Fruit fly (Drosophila melanogaster) whole organism, embryonic: ENCODE data around the gene Kdm2.

Experiments used
- Atf-2 ChIP-seq: fragments of 200-800 bp; sonication (Bioruptor generic); optimal IDR thresholded peaks from 2 replicates; lab custom pipeline; 2016; ENCODE audit warnings: missing biosample characterization, missing genetic modification characterization
- Atf3 ChIP-seq: fragments of 200-800 bp; sonication (Bioruptor generic); optimal IDR thresholded peaks from 3 replicates; lab custom pipeline; 2016; ENCODE audit warnings: missing biosample characterization, missing genetic modification characterization
- CG10959 ChIP-seq: fragments of 200-800 bp; sonication (Bioruptor generic); IDR thresholded peaks from 2 replicates; pipeline ENCODE4 v1.3.6; 2022; ENCODE audit warnings: missing biosample characterization, missing genetic modification characterization
- CG13624 ChIP-seq: fragments of 200-800 bp; sonication (Bioruptor generic); optimal IDR thresholded peaks from 2 replicates; lab custom pipeline; 2016; ENCODE audit warnings: missing biosample characterization, missing genetic modification characterization
- CG14667 ChIP-seq: fragments of 200-800 bp; sonication (Bioruptor generic); IDR thresholded peaks from 2 replicates; pipeline ENCODE4 v1.3.6; 2022; ENCODE audit warnings: missing biosample characterization, missing genetic modification characterization
- CG15514 ChIP-seq: fragments of 200-800 bp; sonication (Bioruptor generic); optimal IDR thresholded peaks from 3 replicates; lab custom pipeline; 2017; ENCODE audit warnings: missing biosample characterization, missing genetic modification characterization, mild to moderate bottlenecking, moderate library complexity, missing genetic modification reagents
- CG16779 ChIP-seq: fragments of 200-800 bp; sonication (Bioruptor generic); IDR thresholded peaks from 2 replicates; pipeline ENCODE4 v1.3.6; 2022; ENCODE audit warnings: missing biosample characterization, missing genetic modification characterization
- CG17912 ChIP-seq: fragments of 200-800 bp; sonication (Bioruptor generic); optimal IDR thresholded peaks from 2 replicates; lab custom pipeline; 2018; ENCODE audit warnings: missing biosample characterization, mild to moderate bottlenecking, missing genetic modification characterization
- CG2129 ChIP-seq: fragments of 200-800 bp; sonication (Bioruptor generic); IDR thresholded peaks from 2 replicates; pipeline ENCODE4 v1.3.6; 2022; ENCODE audit warnings: missing biosample characterization, missing genetic modification characterization; ENCODE audit not compliant: partially characterized antibody
- CG2712 ChIP-seq: fragments of 200-800 bp; optimal IDR thresholded peaks from 3 replicates; lab custom pipeline; 2019; ENCODE audit warnings: missing biosample characterization, mild to moderate bottlenecking, missing genetic modification characterization, moderate library complexity
- CG31441 ChIP-seq: fragments of 200-800 bp; sonication (Bioruptor generic); IDR thresholded peaks from 2 replicates; pipeline ENCODE4 v1.3.6; 2022; ENCODE audit warnings: missing biosample characterization, missing genetic modification characterization
- CG3726 ChIP-seq: fragments of 200-800 bp; sonication (Bioruptor generic); IDR thresholded peaks from 3 replicates; pipeline ENCODE4, ENCODE4 v1.3.6; 2022; ENCODE audit warnings: missing biosample characterization, missing genetic modification characterization
- CG4404 ChIP-seq: fragments of 200-800 bp; sonication (Bioruptor generic); IDR thresholded peaks from 2 replicates; pipeline ENCODE4 v1.3.6; 2022; ENCODE audit warnings: missing biosample characterization, missing genetic modification characterization
- CG5180 ChIP-seq: fragments of 200-800 bp; sonication (Bioruptor generic); optimal IDR thresholded peaks from 3 replicates; lab custom pipeline; 2017; ENCODE audit warnings: missing biosample characterization, missing genetic modification characterization, mild to moderate bottlenecking, moderate library complexity, missing genetic modification reagents
- D ChIP-seq, 2 experiments: fragments of 200-800 bp in 1 of 2; fragments of >200 bp in 1 of 2; sonication (Bioruptor generic) in 1 of 2; optimal IDR thresholded peaks; 2 replicates in 1 of 2; 3 replicates in 1 of 2; lab custom pipeline; 2017; ENCODE audit warnings: mild to moderate bottlenecking in 1 of 2, missing biosample characterization in 1 of 2, missing genetic modification characterization in 1 of 2, missing genetic modification reagents in 1 of 2
- Dip3 ChIP-seq: fragments of 200-800 bp; sonication (Bioruptor generic); optimal IDR thresholded peaks from 3 replicates; lab custom pipeline; 2016; ENCODE audit warnings: missing biosample characterization, missing genetic modification characterization
- Dref ChIP-seq: fragments of 200-800 bp; sonication (Bioruptor generic); IDR thresholded peaks from 2 replicates; pipeline ENCODE4 v1.3.6; 2022; ENCODE audit warnings: missing biosample characterization, missing genetic modification characterization
- E2f2 ChIP-seq: fragments of 200-800 bp; sonication (Bioruptor generic); IDR thresholded peaks from 2 replicates; pipeline ENCODE4 v1.3.6; 2022; ENCODE audit warnings: missing biosample characterization, missing genetic modification characterization
- Elba2 ChIP-seq: fragments of 200-800 bp; sonication (Bioruptor generic); optimal IDR thresholded peaks from 3 replicates; lab custom pipeline; 2016; ENCODE audit warnings: missing biosample characterization, missing genetic modification characterization
- Fer3 ChIP-seq: fragments of 200-800 bp; sonication (Bioruptor generic); optimal IDR thresholded peaks from 2 replicates; lab custom pipeline; 2018; ENCODE audit warnings: missing biosample characterization, mild to moderate bottlenecking, missing genetic modification characterization, moderate library complexity
- HLHmδ ChIP-seq: fragments of 200-800 bp; sonication (Bioruptor generic); optimal IDR thresholded peaks from 2 replicates; lab custom pipeline; 2018; ENCODE audit warnings: missing biosample characterization, mild to moderate bottlenecking, missing genetic modification characterization, moderate library complexity
- Hsf ChIP-seq: fragments of 200-800 bp; sonication (Bioruptor generic); optimal IDR thresholded peaks from 3 replicates; lab custom pipeline; 2016; ENCODE audit warnings: missing biosample characterization, missing genetic modification characterization
- Lhr ChIP-seq: fragments of 200-800 bp; sonication (Bioruptor generic); optimal IDR thresholded peaks from 3 replicates; lab custom pipeline; 2017; ENCODE audit warnings: mild to moderate bottlenecking, missing biosample characterization, missing genetic modification reagents, missing genetic modification characterization
- Lpt ChIP-seq: fragments of >200 bp; optimal IDR thresholded peaks from 2 replicates; lab custom pipeline; 2018; ENCODE audit warnings: missing biosample characterization, missing genetic modification characterization
- Mes4 ChIP-seq: fragments of 200-800 bp; sonication (Bioruptor generic); optimal IDR thresholded peaks from 2 replicates; lab custom pipeline; 2016; ENCODE audit warnings: missing biosample characterization, missing genetic modification characterization
- NC2α ChIP-seq: fragments of 200-800 bp; sonication (Bioruptor generic); optimal IDR thresholded peaks from 2 replicates; lab custom pipeline; 2016; ENCODE audit warnings: missing biosample characterization, missing genetic modification characterization
- Opbp ChIP-seq: fragments of 200-800 bp; sonication (Bioruptor generic); IDR thresholded peaks from 3 replicates; pipeline ENCODE4 v1.3.6; 2022; ENCODE audit warnings: missing biosample characterization, missing genetic modification characterization; ENCODE audit not compliant: partially characterized antibody
- Ravus ChIP-seq: fragments of 200-800 bp; sonication (Bioruptor generic); IDR thresholded peaks from 2 replicates; pipeline ENCODE4 v1.3.6; 2022; ENCODE audit warnings: missing biosample characterization, missing genetic modification characterization
- Vsx1 ChIP-seq: fragments of 200-800 bp; sonication (Bioruptor generic); optimal IDR thresholded peaks from 2 replicates; lab custom pipeline; 2017; ENCODE audit warnings: missing biosample characterization, mild to moderate bottlenecking, missing genetic modification characterization, missing genetic modification reagents
- Xbp1 ChIP-seq: fragments of 200-800 bp; sonication (Bioruptor generic); optimal IDR thresholded peaks from 3 replicates; lab custom pipeline; 2016; ENCODE audit warnings: missing biosample characterization, mild to moderate bottlenecking, missing genetic modification characterization
- Xrp1 ChIP-seq: fragments of 200-800 bp; sonication (Bioruptor generic); IDR thresholded peaks from 2 replicates; pipeline ENCODE4 v1.3.6; 2022; ENCODE audit warnings: missing biosample characterization, missing genetic modification characterization
- bsh ChIP-seq, 2 experiments: fragments of 200-800 bp; sonication (Bioruptor generic); optimal IDR thresholded peaks; 2 replicates each; lab custom pipeline; 2017 to 2018; ENCODE audit warnings: mild to moderate bottlenecking in 2 of 2, missing biosample characterization in 2 of 2, missing genetic modification characterization in 2 of 2, moderate library complexity in 1 of 2
- cas ChIP-seq: fragments of 200-800 bp; sonication (Bioruptor generic); IDR thresholded peaks from 2 replicates; pipeline ENCODE4 v1.3.6; 2022; ENCODE audit warnings: missing biosample characterization, missing genetic modification characterization
- crol ChIP-seq: fragments of 200-800 bp; sonication (Bioruptor generic); IDR thresholded peaks from 2 replicates; pipeline ENCODE4 v1.3.6; 2022; ENCODE audit warnings: missing biosample characterization, missing genetic modification characterization
- dimm ChIP-seq: fragments of 200-800 bp; sonication (Bioruptor generic); IDR thresholded peaks from 2 replicates; pipeline ENCODE4 v1.3.6; 2022; ENCODE audit warnings: missing biosample characterization, missing genetic modification characterization
- dm ChIP-seq: fragments of 200-800 bp; sonication (Bioruptor generic); optimal IDR thresholded peaks from 3 replicates; lab custom pipeline; 2016; ENCODE audit warnings: missing biosample characterization, missing genetic modification characterization
- dmrt99B ChIP-seq: fragments of 200-800 bp; sonication (Bioruptor generic); optimal IDR thresholded peaks from 2 replicates; lab custom pipeline; 2018; ENCODE audit warnings: missing biosample characterization, mild to moderate bottlenecking, missing genetic modification characterization, moderate library complexity
- gt ChIP-seq: fragments of 200-800 bp; sonication (Bioruptor generic); IDR thresholded peaks from 2 replicates; pipeline ENCODE4 v1.3.6; 2022; ENCODE audit warnings: missing biosample characterization, missing genetic modification characterization
- hbn ChIP-seq: fragments of 200-800 bp; sonication (Bioruptor generic); IDR thresholded peaks from 2 replicates; pipeline ENCODE4 v1.3.6; 2022; ENCODE audit warnings: missing biosample characterization, missing genetic modification characterization; ENCODE audit not compliant: partially characterized antibody
- kay ChIP-seq: fragments of 200-800 bp; sonication (Bioruptor generic); optimal IDR thresholded peaks from 2 replicates; lab custom pipeline; 2016; ENCODE audit warnings: missing biosample characterization, missing genetic modification characterization
- knrl ChIP-seq: fragments of 200-800 bp; sonication (Bioruptor generic); IDR thresholded peaks from 3 replicates; pipeline ENCODE4 v1.3.6; 2022; ENCODE audit warnings: missing biosample characterization, missing genetic modification characterization; ENCODE audit not compliant: partially characterized antibody
- lbe ChIP-seq: fragments of 200-800 bp; sonication (Bioruptor generic); optimal IDR thresholded peaks from 2 replicates; lab custom pipeline; 2016; ENCODE audit warnings: missing biosample characterization, mild to moderate bottlenecking, missing genetic modification characterization
- onecut ChIP-seq: fragments of 200-800 bp; sonication (Bioruptor generic); IDR thresholded peaks from 2 replicates; pipeline ENCODE4 v1.3.6; 2022; ENCODE audit warnings: missing biosample characterization, missing genetic modification characterization
- p53 ChIP-seq: fragments of 200-800 bp; sonication (Bioruptor generic); optimal IDR thresholded peaks from 2 replicates; lab custom pipeline; 2016; ENCODE audit warnings: missing biosample characterization, missing genetic modification characterization
- pb ChIP-seq: fragments of 200-800 bp; sonication (Bioruptor generic); optimal IDR thresholded peaks from 3 replicates; lab custom pipeline; 2016; ENCODE audit warnings: missing biosample characterization, missing genetic modification characterization
- phol ChIP-seq: fragments of 200-800 bp; sonication (Bioruptor generic); optimal IDR thresholded peaks from 3 replicates; lab custom pipeline; 2018; ENCODE audit warnings: missing biosample characterization, mild to moderate bottlenecking, missing genetic modification characterization, moderate library complexity
- sob ChIP-seq: fragments of 200-800 bp; sonication (Bioruptor generic); IDR thresholded peaks from 2 replicates; pipeline ENCODE4 v1.3.6; 2022; ENCODE audit warnings: missing biosample characterization, missing genetic modification characterization
- tio ChIP-seq: fragments of 200-800 bp; sonication (Bioruptor generic); optimal IDR thresholded peaks from 2 replicates; lab custom pipeline; 2017; ENCODE audit warnings: missing biosample characterization, missing genetic modification characterization, inconsistent platforms
- trem ChIP-seq: fragments of 200-800 bp; optimal IDR thresholded peaks from 3 replicates; lab custom pipeline; 2019; ENCODE audit warnings: missing biosample characterization, mild to moderate bottlenecking, missing genetic modification characterization, moderate library complexity
- vnd ChIP-seq: fragments of 200-800 bp; sonication (Bioruptor generic); IDR thresholded peaks from 3 replicates; pipeline ENCODE4 v1.3.6; 2022; ENCODE audit warnings: missing biosample characterization, missing genetic modification characterization; ENCODE audit not compliant: partially characterized antibody
- wek ChIP-seq: fragments of 200-800 bp; sonication (Bioruptor generic); optimal IDR thresholded peaks from 3 replicates; lab custom pipeline; 2018; ENCODE audit warnings: missing biosample characterization, mild to moderate bottlenecking, missing genetic modification characterization, moderate library complexity

Gene Kdm2

dm6 chr3R:9053021-9053420 is 726 bp downstream of the Kdm2 start (continued):
- no peak for TF ChIP-seq Lpt (GFP tag; lab: Kevin White, UChicago)
- peak; percentile 51 for TF ChIP-seq wek (GFP tag; lab: Kevin White, UChicago)
- no peak for TF ChIP-seq CG4404 (GFP tag; lab: Robert Waterston, UW)
- TF ChIP-seq Vsx1 (GFP tag; lab: Kevin White, UChicago): peak; percentile 65
- no peak for TF ChIP-seq Opbp (GFP tag; lab: Robert Waterston, UW)
- peak; percentile 33 for TF ChIP-seq NC2α
- no peak for TF ChIP-seq vnd (GFP tag; lab: Robert Waterston, UW)
- no peak for TF ChIP-seq E2f2 (GFP tag; lab: Robert Waterston, UW)
- TF ChIP-seq cas (GFP tag; lab: Robert Waterston, UW): no peak
- TF ChIP-seq CG15514 (GFP tag; lab: Kevin White, UChicago): peak; percentile 72
- TF ChIP-seq CG17912 (GFP tag; lab: Kevin White, UChicago): no peak
- peak; percentile 33 for TF ChIP-seq dmrt99B (tag; lab: Kevin White, UChicago)
- no peak for TF ChIP-seq CG5180
- TF ChIP-seq onecut: peak; percentile 64
- no peak for TF ChIP-seq Lhr
- no peak for TF ChIP-seq CG31441 (GFP tag; lab: Robert Waterston, UW)
- TF ChIP-seq Ravus (GFP tag; lab: Robert Waterston, UW): no peak
- TF ChIP-seq Xbp1 (GFP tag; lab: Kevin White, UChicago): peak; percentile 38
- peak; percentile 66 for TF ChIP-seq Dip3
- peak; percentile 54 for TF ChIP-seq CG2712 (tag; lab: Kevin White, UChicago)
- TF ChIP-seq knrl (GFP tag; lab: Robert Waterston, UW): no peak
- TF ChIP-seq Hsf (GFP tag; lab: Kevin White, UChicago): peak; percentile 41
- TF ChIP-seq Atf-2 (GFP tag; lab: Kevin White, UChicago): peak; percentile 18
- no peak for TF ChIP-seq dimm (GFP tag; lab: Robert Waterston, UW)
- TF ChIP-seq CG10959 (GFP tag; lab: Robert Waterston, UW): no peak
- no peak for TF ChIP-seq CG16779 (GFP tag; lab: Robert Waterston, UW)
- peak; percentile 66 for TF ChIP-seq Mes4
- no peak for TF ChIP-seq crol (GFP tag; lab: Robert Waterston, UW)
- peak; percentile 64 for TF ChIP-seq dm (GFP tag; lab: Kevin White, UChicago)
- no peak for TF ChIP-seq D (optimal IDR thresholded peaks at IDR 0.05; lab: Kevin White, UChicago)
- TF ChIP-seq D (GFP tag; optimal IDR thresholded peaks at IDR 0.05; lab: Kevin White, UChicago): no peak
- TF ChIP-seq Elba2 (GFP tag; lab: Kevin White, UChicago): no peak
- no peak for TF ChIP-seq phol
- TF ChIP-seq CG14667: no peak
- peak; percentile 51 to 66 for TF ChIP-seq bsh (GFP tag; optimal IDR thresholded peaks at IDR 0.05; lab: Kevin White, UChicago)
- TF ChIP-seq CG13624 (GFP tag; lab: Kevin White, UChicago): peak; percentile 81
- TF ChIP-seq pb (GFP tag; lab: Kevin White, UChicago): peak; percentile 76
- no peak for TF ChIP-seq hbn
- no peak for TF ChIP-seq p53 (GFP tag; lab: Kevin White, UChicago)
- TF ChIP-seq CG2129 (GFP tag; lab: Robert Waterston, UW): no peak
- peak; percentile 92 for TF ChIP-seq HLHmδ
- TF ChIP-seq trem (tag; lab: Kevin White, UChicago): peak; percentile 24
- TF ChIP-seq CG3726 (GFP tag; lab: Robert Waterston, UW): no peak
- peak; percentile 82 for TF ChIP-seq kay (GFP tag; lab: Kevin White, UChicago)
- no peak for TF ChIP-seq gt (GFP tag; lab: Robert Waterston, UW)
- peak; percentile 52 for TF ChIP-seq Fer3 (tag; lab: Kevin White, UChicago)
- no peak for TF ChIP-seq sob (GFP tag; lab: Robert Waterston, UW)
- TF ChIP-seq tio (GFP tag; lab: Kevin White, UChicago): no peak
- peak; percentile 64 for TF ChIP-seq lbe (GFP tag; lab: Kevin White, UChicago)
- no peak for TF ChIP-seq Xrp1 (GFP tag; lab: Robert Waterston, UW)
- no peak for TF ChIP-seq Dref
- TF ChIP-seq Atf3 (GFP tag; lab: Kevin White, UChicago): peak; percentile 28
